Worm (Caenorhabditis elegans): ENCODE results near the gene F25B3.5.
A peak's percentile ranks its signal among the peaks of the same experiment; 100 is the strongest.

The F25B3.5 gene

DNA sequence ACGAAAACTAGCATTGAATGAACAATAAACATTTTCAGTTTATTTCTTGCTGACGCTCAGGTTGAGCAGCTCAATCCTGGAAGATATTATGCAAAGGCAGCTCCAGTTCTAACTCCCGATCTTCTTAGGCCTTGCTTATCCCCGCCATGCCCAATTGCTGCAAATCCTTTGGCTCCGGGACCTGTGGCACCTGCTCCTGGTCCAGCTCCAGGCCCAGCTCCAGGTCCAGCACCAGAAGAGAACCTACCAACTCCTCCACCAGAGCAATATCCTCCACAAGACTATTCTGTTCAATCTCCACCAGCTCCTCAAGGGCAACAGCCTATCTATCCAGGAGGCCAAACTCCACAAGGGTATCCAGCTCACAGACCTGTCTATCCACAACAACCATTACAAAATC lies 46.0 kb upstream of the F25B3.5 start:
- no peak for TF ChIP-seq ztf-11 (tag; optimal IDR thresholded peaks at IDR 0.05)
- no peak for TF ChIP-seq mbf-1 (tag; optimal IDR thresholded peaks at IDR 0.05)
- no peak for TF ChIP-seq nhr-25 (tag; optimal IDR thresholded peaks at IDR 0.05)
- TF ChIP-seq C34F6.9 (tag; optimal IDR thresholded peaks at IDR 0.05), result no peak
- no peak for TF ChIP-seq ztf-4 (tag; optimal IDR thresholded peaks at IDR 0.05)
- TF ChIP-seq nhr-237 (tag; optimal IDR thresholded peaks at IDR 0.05), result no peak

DNA sequence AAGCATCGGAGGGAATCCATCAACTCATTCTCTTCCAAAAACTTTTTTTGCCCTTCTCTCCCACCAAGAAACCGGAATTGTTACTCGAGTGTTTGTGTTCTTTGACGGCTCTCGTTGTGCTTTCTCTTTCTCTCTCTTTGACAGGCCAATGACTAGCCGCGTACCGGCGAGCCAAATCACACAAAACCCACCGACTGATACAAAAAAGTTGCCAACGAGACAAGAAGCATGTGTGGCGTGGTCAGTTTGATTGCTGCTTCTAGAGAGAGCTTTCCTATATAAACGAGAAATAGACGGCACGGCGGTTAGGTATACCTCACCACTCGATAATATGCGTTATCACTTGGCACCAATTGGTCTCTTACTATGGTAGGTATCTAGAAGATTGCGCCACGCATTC lies 45.6 kb upstream of the F25B3.5 start, which contains the start of gene pqn-63:
pqn-63 (plus strand) TSS at position 307 of the 400 bp plus-strand sequence.
- no peak for TF ChIP-seq unc-55 (GFP tag; optimal IDR thresholded peaks at IDR 0.05)
- no peak for TF ChIP-seq R02D3.7 (tag; optimal IDR thresholded peaks at IDR 0.05)
- no peak for TF ChIP-seq nhr-11 (tag; optimal IDR thresholded peaks at IDR 0.05)
- TF ChIP-seq nhr-25 (tag; optimal IDR thresholded peaks at IDR 0.05), result no peak
- no peak for TF ChIP-seq nhr-21 (tag; optimal IDR thresholded peaks at IDR 0.05)
- TF ChIP-seq crh-2 (tag; optimal IDR thresholded peaks at IDR 0.05), result no peak
- no peak for TF ChIP-seq unc-39 (tag; optimal IDR thresholded peaks at IDR 0.05)
- TF ChIP-seq ztf-1 (GFP tag; conservative IDR thresholded peaks at IDR 0.05), result no peak
- TF ChIP-seq aly-2 (tag; optimal IDR thresholded peaks at IDR 0.05), result no peak
- TF ChIP-seq egl-27 (tag; optimal IDR thresholded peaks at IDR 0.05), result no peak
- no peak for TF ChIP-seq elt-1 (tag; optimal IDR thresholded peaks at IDR 0.05)
- no peak for TF ChIP-seq sem-4 (tag; optimal IDR thresholded peaks at IDR 0.05)
- no peak for TF ChIP-seq lin-13 (GFP tag; optimal IDR thresholded peaks at IDR 0.05)

DNA sequence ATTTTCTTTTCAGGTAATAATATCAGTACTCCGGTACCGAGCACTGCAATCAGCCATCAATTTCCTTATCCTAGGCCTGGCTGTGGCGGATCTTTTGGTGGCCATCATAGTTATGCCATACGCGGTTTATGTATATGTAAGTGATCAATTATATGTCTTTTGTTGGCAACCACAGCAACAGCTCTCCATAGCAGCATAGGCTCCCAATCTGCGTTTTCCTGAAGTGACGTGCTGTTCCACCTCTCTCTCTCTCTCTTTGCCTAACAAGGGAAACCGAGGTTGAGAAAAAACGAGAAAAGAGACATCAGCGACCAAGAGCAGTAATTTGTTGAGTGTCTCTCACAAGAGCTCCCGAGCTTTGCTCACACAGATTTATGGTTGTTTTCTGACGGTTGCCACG lies 39.1 kb upstream of the F25B3.5 start:
- TF ChIP-seq nhr-21 (tag; optimal IDR thresholded peaks at IDR 0.05), result no peak
- no peak for TF ChIP-seq elt-1 (tag; optimal IDR thresholded peaks at IDR 0.05)
- TF ChIP-seq ceh-82 (tag; optimal IDR thresholded peaks at IDR 0.05), result no peak
- TF ChIP-seq ama-1 (optimal IDR thresholded peaks at IDR 0.05), result no peak
- no peak for TF ChIP-seq peb-1 (tag; optimal IDR thresholded peaks at IDR 0.05)
- no peak for TF ChIP-seq nhr-6 (tag; optimal IDR thresholded peaks at IDR 0.05)
- no peak for TF ChIP-seq skn-1 (tag; optimal IDR thresholded peaks at IDR 0.05)
- no peak for TF ChIP-seq C34F6.9 (tag; optimal IDR thresholded peaks at IDR 0.05)

DNA sequence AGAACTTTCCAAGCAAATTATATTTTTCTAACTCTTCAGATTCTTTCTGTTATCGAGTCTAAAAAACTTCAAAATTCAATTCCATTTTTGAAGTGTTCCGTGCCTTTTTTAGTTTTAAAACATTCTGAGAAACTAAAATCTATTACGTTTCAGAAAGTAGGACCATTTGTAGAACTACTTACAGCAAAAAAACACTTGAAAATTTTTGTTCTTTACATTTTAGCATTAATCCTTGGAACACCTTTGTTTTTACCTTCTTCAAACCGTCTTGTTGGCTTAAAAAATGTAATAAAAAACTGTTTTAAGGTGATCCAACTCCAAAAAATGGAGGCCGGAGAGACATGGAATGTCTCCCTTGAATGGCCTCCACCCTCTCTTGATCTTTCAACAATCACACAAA lies 38.2 kb upstream of the F25B3.5 start, which contains the start of gene dop-2:
dop-2 (plus strand) TSS at position 301 of the 400 bp plus-strand sequence.
- TF ChIP-seq nhr-12 (tag; optimal IDR thresholded peaks at IDR 0.05) (no peak), C34F6.9 (tag; optimal IDR thresholded peaks at IDR 0.05) (no peak)

DNA sequence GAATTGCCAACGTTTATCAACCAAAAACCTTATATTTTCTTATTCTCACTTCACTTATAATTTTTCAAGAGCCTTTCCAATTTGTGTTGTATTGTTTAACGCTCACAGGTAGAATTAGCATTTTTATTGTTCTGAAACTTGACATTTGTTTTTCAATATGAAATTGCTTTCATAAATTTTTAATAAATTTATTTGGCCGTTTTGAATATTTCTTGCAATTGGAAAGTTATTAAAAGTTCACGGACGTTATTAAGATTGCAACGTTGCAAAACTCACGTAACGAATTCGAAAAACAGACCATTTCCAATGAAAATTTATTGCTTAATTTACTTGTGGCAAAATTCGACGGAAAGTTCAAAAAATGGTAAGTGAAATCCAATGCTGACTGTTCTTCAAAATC lies 20.2 kb upstream of the F25B3.5 start, which contains the start of gene K09G1.2:
K09G1.2 (plus strand) TSS at position 301 of the 400 bp plus-strand sequence.
- no peak for TF ChIP-seq lin-39 (tag; optimal IDR thresholded peaks at IDR 0.05)
- no peak for TF ChIP-seq sma-3 (GFP tag; optimal IDR thresholded peaks at IDR 0.05)
- TF ChIP-seq lsy-2 (tag; optimal IDR thresholded peaks at IDR 0.05), result no peak
- TF ChIP-seq ztf-1 (GFP tag; conservative IDR thresholded peaks at IDR 0.05), result no peak
- TF ChIP-seq elt-1 (tag; optimal IDR thresholded peaks at IDR 0.05), result no peak
- no peak for TF ChIP-seq zag-1 (tag; optimal IDR thresholded peaks at IDR 0.05)
- TF ChIP-seq F13H6.1 (tag; optimal IDR thresholded peaks at IDR 0.05), result no peak
- no peak for TF ChIP-seq aly-2 (tag; optimal IDR thresholded peaks at IDR 0.05)
- no peak for TF ChIP-seq elt-3 (tag; optimal IDR thresholded peaks at IDR 0.05)
- no peak for TF ChIP-seq crh-2 (tag; optimal IDR thresholded peaks at IDR 0.05)
- no peak for TF ChIP-seq R02D3.7 (tag; optimal IDR thresholded peaks at IDR 0.05)
- TF ChIP-seq mab-5 (tag; optimal IDR thresholded peaks at IDR 0.05), result no peak
- TF ChIP-seq mdl-1 (tag; optimal IDR thresholded peaks at IDR 0.05), result no peak
- TF ChIP-seq nhr-23 (tag; optimal IDR thresholded peaks at IDR 0.05), result no peak

DNA sequence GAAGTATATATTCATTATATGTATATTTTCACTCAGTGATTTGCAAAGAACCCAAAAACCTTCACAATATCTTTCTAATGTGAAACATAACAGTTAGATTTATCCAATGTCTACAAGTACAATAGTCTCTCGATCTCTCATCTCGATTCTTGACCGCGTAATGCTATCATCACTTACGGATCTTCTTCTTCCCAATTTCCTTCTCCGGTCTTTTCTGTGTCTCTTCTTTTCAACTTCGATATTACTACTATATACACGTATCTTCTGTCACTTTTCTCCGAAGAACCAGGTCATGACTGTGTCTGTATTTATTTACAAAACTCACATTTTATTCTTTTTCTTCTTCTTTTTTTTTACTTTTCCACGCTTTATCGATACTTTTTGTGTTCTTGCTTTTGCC lies 18.5 kb upstream of the F25B3.5 start:
- TF ChIP-seq elt-1 (tag; optimal IDR thresholded peaks at IDR 0.05) (no peak), sma-9 (GFP tag; optimal IDR thresholded peaks at IDR 0.05) (peak; percentile 49), sma-9 (tag; optimal IDR thresholded peaks at IDR 0.05) (no peak), sma-3 (GFP tag; optimal IDR thresholded peaks at IDR 0.05) (peak; percentile 24), egl-27 (tag; optimal IDR thresholded peaks at IDR 0.05) (no peak), crh-2 (tag; optimal IDR thresholded peaks at IDR 0.05) (no peak), blmp-1 (tag; optimal IDR thresholded peaks at IDR 0.05; ENCODE audit: insufficient read depth) (no peak), nhr-237 (tag; optimal IDR thresholded peaks at IDR 0.05) (no peak), ZK546.5 (tag; optimal IDR thresholded peaks at IDR 0.05) (no peak), nhr-21 (tag; optimal IDR thresholded peaks at IDR 0.05) (peak; percentile 20), ceh-16 (tag; optimal IDR thresholded peaks at IDR 0.05) (no peak), alr-1 (tag; optimal IDR thresholded peaks at IDR 0.05) (no peak), fos-1 (tag; optimal IDR thresholded peaks at IDR 0.05) (peak; percentile 18), ztf-1 (GFP tag; conservative IDR thresholded peaks at IDR 0.05) (no peak)
